Fruit fly (Drosophila melanogaster): ENCODE results near the gene Wnk.

Wnk gene

dm6 chr3L:21604265-21604664, 49.5 kb upstream of the Wnk start (continued):
- no peak for TF ChIP-seq Asciz (GFP tag; optimal IDR thresholded peaks at IDR 0.05)
- TF ChIP-seq crol (GFP tag; IDR thresholded peaks at IDR 0.05): no peak
- peak; percentile 46 for TF ChIP-seq repo (GFP tag; optimal IDR thresholded peaks at IDR 0.05)
- TF ChIP-seq CG14667 (GFP tag; IDR thresholded peaks at IDR 0.05): no peak
- peak; percentile 51 for TF ChIP-seq CHES-1-like (GFP tag; optimal IDR thresholded peaks at IDR 0.05)
- TF ChIP-seq CG12104 (GFP tag; optimal IDR thresholded peaks at IDR 0.05): no peak
- TF ChIP-seq vfl (GFP tag; optimal IDR thresholded peaks at IDR 0.05): peak; percentile 14
- no peak for TF ChIP-seq sug (tag; optimal IDR thresholded peaks at IDR 0.05)
- TF ChIP-seq Hr3 (GFP tag; optimal IDR thresholded peaks at IDR 0.05): peak; percentile 81
- TF ChIP-seq Bteb2 (GFP tag; optimal IDR thresholded peaks at IDR 0.05): peak; percentile 2
- no peak for TF ChIP-seq CG12659 (GFP tag; optimal IDR thresholded peaks at IDR 0.05)
- no peak for TF ChIP-seq CG9437 (GFP tag; optimal IDR thresholded peaks at IDR 0.05)
- no peak for TF ChIP-seq CG7987 (GFP tag; optimal IDR thresholded peaks at IDR 0.05)
- TF ChIP-seq HLH3B (GFP tag; IDR thresholded peaks at IDR 0.05): peak; percentile 53; the same call in 1 of the 2 replicates
- TF ChIP-seq Doc3 (GFP tag; IDR thresholded peaks at IDR 0.05; ENCODE audit: partially characterized antibody): no peak
- peak; percentile 18 for TF ChIP-seq fd3F (GFP tag; optimal IDR thresholded peaks at IDR 0.05)
- no peak for TF ChIP-seq CG30020 (tag; optimal IDR thresholded peaks at IDR 0.05)
- TF ChIP-seq Trl (optimal IDR thresholded peaks at IDR 0.05): peak; percentile 13 to 30
- TF ChIP-seq Trl (GFP tag; optimal IDR thresholded peaks at IDR 0.05): peak; percentile 83
- no peak for TF ChIP-seq sima (GFP tag; optimal IDR thresholded peaks at IDR 0.05)
- no peak for TF ChIP-seq sd (tag; optimal IDR thresholded peaks at IDR 0.05)
- no peak for TF ChIP-seq Kr (GFP tag; optimal IDR thresholded peaks at IDR 0.05)
- peak; percentile 57 for TF ChIP-seq CG13624 (GFP tag; optimal IDR thresholded peaks at IDR 0.05)
- 0 out of 3 replicates have a peak, but pooled peaks have one; percentile 17 for TF ChIP-seq HLH4C (GFP tag; IDR thresholded peaks at IDR 0.05; ENCODE audit: partially characterized antibody)
- peak; percentile 82 for TF ChIP-seq CG10431 (GFP tag; optimal IDR thresholded peaks at IDR 0.05)
- peak; percentile 60 for TF ChIP-seq Mes4 (GFP tag; optimal IDR thresholded peaks at IDR 0.05)
- TF ChIP-seq CG9727 (GFP tag; optimal IDR thresholded peaks at IDR 0.05): no peak
- TF ChIP-seq ham (GFP tag; IDR thresholded peaks at IDR 0.05): 0 out of 2 replicates have a peak, but pooled peaks have one; percentile 23
- TF ChIP-seq Lim3 (GFP tag; IDR thresholded peaks at IDR 0.05): no peak
- TF ChIP-seq ems (GFP tag; optimal IDR thresholded peaks at IDR 0.05): peak; percentile 18
- no peak for TF ChIP-seq CG17568 (GFP tag; optimal IDR thresholded peaks at IDR 0.05)
- no peak for TF ChIP-seq CG6683 (GFP tag; optimal IDR thresholded peaks at IDR 0.05)
- TF ChIP-seq ac (GFP tag; optimal IDR thresholded peaks at IDR 0.05): no peak
- TF ChIP-seq Ssrp (tag; optimal IDR thresholded peaks at IDR 0.05): no peak
- TF ChIP-seq CG12155 (GFP tag; optimal IDR thresholded peaks at IDR 0.05): peak; percentile 49
- TF ChIP-seq Hmx (GFP tag; optimal IDR thresholded peaks at IDR 0.05): no peak
- TF ChIP-seq hbn (GFP tag; IDR thresholded peaks at IDR 0.05; ENCODE audit: partially characterized antibody): no peak
- TF ChIP-seq CG9932 (GFP tag; IDR thresholded peaks at IDR 0.05): peak; percentile 73
- TF ChIP-seq Hand (GFP tag; optimal IDR thresholded peaks at IDR 0.05): no peak
- TF ChIP-seq CG7357 (GFP tag; IDR thresholded peaks at IDR 0.05): no peak
- TF ChIP-seq CG17328 (GFP tag; IDR thresholded peaks at IDR 0.05): peak; percentile 61; the same call in 1 of the 2 replicates
- peak; percentile 77 for TF ChIP-seq CG6791 (GFP tag; IDR thresholded peaks at IDR 0.05; ENCODE audit: partially characterized antibody)
- TF ChIP-seq bab2 (GFP tag; optimal IDR thresholded peaks at IDR 0.05): peak; percentile 62
- TF ChIP-seq CG15269 (tag; optimal IDR thresholded peaks at IDR 0.05): no peak
- TF ChIP-seq Mrtf (GFP tag; IDR thresholded peaks at IDR 0.05): peak; percentile 67
- peak; percentile 49; the same call in 1 of the 2 replicates for TF ChIP-seq ttk (GFP tag; IDR thresholded peaks at IDR 0.05)
- no peak for TF ChIP-seq sc (optimal IDR thresholded peaks at IDR 0.05)
- no peak for TF ChIP-seq sc (GFP tag; optimal IDR thresholded peaks at IDR 0.05)
- peak; percentile 19 for TF ChIP-seq CG15601 (tag; optimal IDR thresholded peaks at IDR 0.05)
- peak; percentile 55 for TF ChIP-seq zen (tag; optimal IDR thresholded peaks at IDR 0.05)
- TF ChIP-seq oc (tag; optimal IDR thresholded peaks at IDR 0.05): no peak
